Worm (Caenorhabditis elegans): ENCODE measurements around the gene R03A10.5.

Gene R03A10.5

DNA sequence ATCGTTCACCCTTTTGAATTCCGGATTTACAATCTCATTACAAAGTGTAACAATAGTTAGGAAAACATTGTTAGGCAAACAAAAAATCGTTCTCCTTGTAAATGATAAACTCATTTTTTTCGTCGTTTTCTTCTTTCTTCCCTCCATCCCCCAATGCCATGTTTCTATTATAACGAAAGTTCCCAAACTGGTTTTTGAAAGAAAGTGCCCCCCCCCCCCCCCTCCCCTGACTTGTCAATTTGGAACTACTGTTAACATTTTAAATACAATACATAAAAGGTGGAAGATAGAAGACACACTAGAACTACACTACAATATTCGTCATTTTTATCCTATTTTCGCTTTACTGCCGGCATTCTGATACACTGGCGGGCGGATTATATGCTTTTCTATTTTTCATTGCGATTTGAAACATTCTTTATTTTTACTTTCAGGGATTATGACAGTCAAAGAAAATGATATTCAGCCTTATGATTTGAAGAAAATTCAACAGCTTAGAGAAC lies at the start of gene R03A10.5:
Gene R03A10.5, plus strand, starts transcription at position 431 of the 503 bp plus-strand sequence.
- TF ChIP-seq T22C8.4 (GFP tag; IDR thresholded peaks at IDR 0.05), result no peak
- TF ChIP-seq med-1 (GFP tag; optimal IDR thresholded peaks at IDR 0.05; ENCODE audit: insufficient read depth), result no peak
- no peak for TF ChIP-seq ztf-29 (GFP tag; IDR thresholded peaks at IDR 0.05)
- no peak for TF ChIP-seq klf-2 (GFP tag; conservative IDR thresholded peaks at IDR 0.05)
- TF ChIP-seq tab-1 (GFP tag; IDR thresholded peaks at IDR 0.05), result no peak
- TF ChIP-seq flt-1 (GFP tag; IDR thresholded peaks at IDR 0.05), result no peak
- TF ChIP-seq ztf-23 (GFP tag; IDR thresholded peaks at IDR 0.05), result no peak
- TF ChIP-seq ref-1 (GFP tag; conservative IDR thresholded peaks at IDR 0.05), result no peak
- no peak for TF ChIP-seq cog-1 (tag; optimal IDR thresholded peaks at IDR 0.05)

- no peak for TF ChIP-seq med-1 (GFP tag; optimal IDR thresholded peaks at IDR 0.05; ENCODE audit: insufficient read depth)
- TF ChIP-seq ztf-23 (GFP tag; IDR thresholded peaks at IDR 0.05), result no peak
- TF ChIP-seq T22C8.4 (GFP tag; IDR thresholded peaks at IDR 0.05), result no peak
- no peak for TF ChIP-seq flt-1 (GFP tag; IDR thresholded peaks at IDR 0.05)
- no peak for TF ChIP-seq ztf-29 (GFP tag; IDR thresholded peaks at IDR 0.05)
These were observed 38.9 kb upstream of the R03A10.5 start, which contains the start of gene psa-3 for ce11 chrX:15407631-15408030. TSS of gene psa-3 (plus strand) at chrX:15407931.

DNA sequence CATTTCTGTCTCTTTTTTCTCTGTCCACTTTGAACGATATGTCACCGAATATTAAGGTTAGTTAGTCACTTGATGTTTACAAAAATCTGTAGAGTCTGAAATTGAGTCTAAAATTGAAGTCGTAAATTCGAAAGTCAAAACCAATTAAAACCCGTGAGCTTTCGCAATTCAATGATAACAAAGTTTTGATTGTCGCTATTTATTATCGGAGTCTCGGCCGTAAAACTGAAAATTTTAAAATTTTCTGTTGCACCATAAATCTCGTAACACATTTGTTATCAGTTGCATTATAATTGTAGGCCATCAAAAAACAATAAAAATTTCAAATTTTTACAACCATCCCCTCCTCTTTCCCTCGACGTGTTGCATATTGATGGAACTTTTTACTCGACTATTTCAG lies 37.9 kb upstream of the R03A10.5 start:
- TF ChIP-seq ztf-23 (GFP tag; IDR thresholded peaks at IDR 0.05) (no peak), ref-1 (GFP tag; conservative IDR thresholded peaks at IDR 0.05) (no peak), klf-2 (GFP tag; conservative IDR thresholded peaks at IDR 0.05) (no peak)

DNA sequence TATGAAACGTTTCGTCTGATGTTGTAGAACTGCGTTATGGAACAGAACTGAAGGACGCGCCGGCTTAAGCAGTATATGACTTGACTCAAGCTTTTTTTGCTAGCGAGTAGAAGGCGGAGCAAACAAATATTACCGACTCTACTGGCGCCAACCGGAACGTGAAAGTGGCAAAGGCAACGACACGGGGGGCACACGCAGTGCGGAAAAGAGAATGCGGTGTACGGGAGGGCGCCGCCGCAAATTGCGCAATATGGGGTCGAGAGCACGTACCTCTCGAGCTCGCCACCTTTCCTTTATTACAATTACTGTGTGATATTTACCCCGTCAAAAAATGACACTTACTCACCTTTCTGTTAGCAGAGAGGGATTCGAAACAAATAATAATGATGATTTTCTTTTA lies 31.3 kb upstream of the R03A10.5 start, which contains the start of gene pqn-36:
Gene pqn-36, minus strand, starts transcription at position 268 of the 400 bp plus-strand sequence.
- no peak for TF ChIP-seq tab-1 (GFP tag; IDR thresholded peaks at IDR 0.05)
- TF ChIP-seq T22C8.4 (GFP tag; IDR thresholded peaks at IDR 0.05), result no peak
- no peak for TF ChIP-seq klf-2 (GFP tag; conservative IDR thresholded peaks at IDR 0.05)
- no peak for TF ChIP-seq cog-1 (tag; optimal IDR thresholded peaks at IDR 0.05)
- no peak for TF ChIP-seq ref-1 (GFP tag; conservative IDR thresholded peaks at IDR 0.05)
- no peak for TF ChIP-seq med-1 (GFP tag; optimal IDR thresholded peaks at IDR 0.05; ENCODE audit: insufficient read depth)
- TF ChIP-seq ztf-23 (GFP tag; IDR thresholded peaks at IDR 0.05), result no peak
- TF ChIP-seq flt-1 (GFP tag; IDR thresholded peaks at IDR 0.05), result no peak
- TF ChIP-seq ztf-29 (GFP tag; IDR thresholded peaks at IDR 0.05), result no peak

- TF ChIP-seq ref-1 (GFP tag; conservative IDR thresholded peaks at IDR 0.05), result no peak
- TF ChIP-seq cog-1 (tag; optimal IDR thresholded peaks at IDR 0.05), result no peak
- TF ChIP-seq T22C8.4 (GFP tag; IDR thresholded peaks at IDR 0.05), result no peak
- TF ChIP-seq klf-2 (GFP tag; conservative IDR thresholded peaks at IDR 0.05), result no peak
- no peak for TF ChIP-seq tab-1 (GFP tag; IDR thresholded peaks at IDR 0.05)
- TF ChIP-seq ztf-23 (GFP tag; IDR thresholded peaks at IDR 0.05), result no peak
- no peak for TF ChIP-seq ztf-29 (GFP tag; IDR thresholded peaks at IDR 0.05)
- no peak for TF ChIP-seq med-1 (GFP tag; optimal IDR thresholded peaks at IDR 0.05; ENCODE audit: insufficient read depth)
- no peak for TF ChIP-seq flt-1 (GFP tag; IDR thresholded peaks at IDR 0.05)
These were observed 25.9 kb upstream of the R03A10.5 start, which contains the start of gene F39D8.3 for ce11 chrX:15420671-15421070. TSS of gene F39D8.3 (plus strand) at chrX:15420971.

- TF ChIP-seq med-1 (GFP tag; optimal IDR thresholded peaks at IDR 0.05; ENCODE audit: insufficient read depth) (no peak), klf-2 (GFP tag; conservative IDR thresholded peaks at IDR 0.05) (no peak), flt-1 (GFP tag; IDR thresholded peaks at IDR 0.05) (no peak), ztf-23 (GFP tag; IDR thresholded peaks at IDR 0.05) (no peak), ztf-29 (GFP tag; IDR thresholded peaks at IDR 0.05) (no peak), tab-1 (GFP tag; IDR thresholded peaks at IDR 0.05) (no peak), ref-1 (GFP tag; conservative IDR thresholded peaks at IDR 0.05) (no peak), cog-1 (tag; optimal IDR thresholded peaks at IDR 0.05) (no peak), T22C8.4 (GFP tag; IDR thresholded peaks at IDR 0.05) (no peak)
These were observed 22.7 kb upstream of the R03A10.5 start for ce11 chrX:15423708-15424423.

DNA sequence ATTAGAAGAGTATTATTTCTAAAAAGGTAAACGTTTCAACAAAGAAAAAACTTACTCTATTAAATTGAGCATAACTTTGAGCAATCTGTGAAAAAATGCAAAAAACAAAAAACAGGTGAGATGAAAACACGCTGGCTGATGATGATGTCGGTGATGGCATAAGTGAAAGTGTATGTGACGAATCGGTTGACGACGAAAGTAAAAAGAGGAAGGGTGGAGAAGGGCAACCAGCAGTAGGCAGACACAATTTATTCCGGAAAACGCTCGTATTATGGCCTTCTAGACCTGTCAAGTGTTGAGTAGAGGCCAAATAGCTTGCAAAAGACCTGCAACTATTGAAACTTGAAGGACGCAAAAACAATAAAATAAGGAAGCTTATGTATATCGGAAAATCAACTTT lies 18.6 kb upstream of the R03A10.5 start, which contains the start of gene nas-13:
Gene nas-13, minus strand, starts transcription at position 323 of the 400 bp plus-strand sequence.
- no peak for TF ChIP-seq tab-1 (GFP tag; IDR thresholded peaks at IDR 0.05)
- no peak for TF ChIP-seq klf-2 (GFP tag; conservative IDR thresholded peaks at IDR 0.05)
- TF ChIP-seq ztf-23 (GFP tag; IDR thresholded peaks at IDR 0.05), result no peak
- TF ChIP-seq cog-1 (tag; optimal IDR thresholded peaks at IDR 0.05), result no peak
- no peak for TF ChIP-seq T22C8.4 (GFP tag; IDR thresholded peaks at IDR 0.05)
- TF ChIP-seq flt-1 (GFP tag; IDR thresholded peaks at IDR 0.05), result no peak

- TF ChIP-seq T22C8.4 (GFP tag; IDR thresholded peaks at IDR 0.05), result peak; percentile 64; the same call in 1 of the 2 replicates
- no peak for TF ChIP-seq ztf-29 (GFP tag; IDR thresholded peaks at IDR 0.05)
- TF ChIP-seq klf-2 (GFP tag; conservative IDR thresholded peaks at IDR 0.05), result no peak
These were observed 15.5 kb upstream of the R03A10.5 start, which contains the start of gene blos-8 for ce11 chrX:15430983-15431382. TSS of gene blos-8 (minus strand) at chrX:15431198.

DNA sequence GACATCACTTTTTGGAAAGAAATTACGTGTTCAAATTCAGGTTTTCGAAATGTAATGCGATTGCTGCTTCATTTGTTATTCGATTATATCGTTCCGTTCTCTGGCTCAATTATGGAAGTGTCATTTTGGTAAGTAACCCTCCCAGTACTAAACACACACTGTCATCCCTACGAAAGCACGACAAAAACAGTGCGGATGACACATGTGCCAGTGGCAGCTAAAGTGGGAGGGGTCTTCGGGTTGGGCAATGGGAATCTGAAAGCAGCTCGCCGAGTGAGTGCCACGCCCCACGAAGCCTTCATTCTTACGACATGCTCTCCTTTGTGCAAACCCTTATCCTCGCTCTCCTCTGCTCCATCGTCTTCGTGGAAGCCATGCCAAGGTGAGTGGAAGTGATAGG lies 13.0 kb upstream of the R03A10.5 start, which contains the start of gene flp-32:
Gene flp-32, plus strand, starts transcription at position 301 of the 400 bp plus-strand sequence.
- TF ChIP-seq med-1 (GFP tag; optimal IDR thresholded peaks at IDR 0.05; ENCODE audit: insufficient read depth) (no peak), T22C8.4 (GFP tag; IDR thresholded peaks at IDR 0.05) (no peak), cog-1 (tag; optimal IDR thresholded peaks at IDR 0.05) (no peak), ztf-29 (GFP tag; IDR thresholded peaks at IDR 0.05) (no peak), tab-1 (GFP tag; IDR thresholded peaks at IDR 0.05) (no peak), klf-2 (GFP tag; conservative IDR thresholded peaks at IDR 0.05) (no peak), flt-1 (GFP tag; IDR thresholded peaks at IDR 0.05) (no peak)

- no peak for TF ChIP-seq cog-1 (tag; optimal IDR thresholded peaks at IDR 0.05)
- TF ChIP-seq ztf-23 (GFP tag; IDR thresholded peaks at IDR 0.05), result no peak
- TF ChIP-seq ref-1 (GFP tag; conservative IDR thresholded peaks at IDR 0.05), result no peak
- no peak for TF ChIP-seq tab-1 (GFP tag; IDR thresholded peaks at IDR 0.05)
- no peak for TF ChIP-seq med-1 (GFP tag; optimal IDR thresholded peaks at IDR 0.05; ENCODE audit: insufficient read depth)
- TF ChIP-seq klf-2 (GFP tag; conservative IDR thresholded peaks at IDR 0.05), result no peak
- TF ChIP-seq flt-1 (GFP tag; IDR thresholded peaks at IDR 0.05), result no peak
- no peak for TF ChIP-seq ztf-29 (GFP tag; IDR thresholded peaks at IDR 0.05)
- TF ChIP-seq T22C8.4 (GFP tag; IDR thresholded peaks at IDR 0.05), result no peak
These were observed 11.6 kb upstream of the R03A10.5 start for ce11 chrX:15434922-15435321.
